Worm (Caenorhabditis elegans): Measurements from ENCODE around the gene frpr-15.

ce11 chrV:12659426-12659825, 20.5 kb upstream of the frpr-15 start, which contains the start of gene ccch-3:
- TF ChIP-seq ceh-58 (GFP tag; IDR thresholded peaks at IDR 0.05) (no peak), ztf-6 (GFP tag; IDR thresholded peaks at IDR 0.05) (no peak), unc-130 (GFP tag; optimal IDR thresholded peaks at IDR 0.05) (peak; percentile 53), sea-2 (GFP tag; IDR thresholded peaks at IDR 0.05) (no peak), snpc-4 (GFP tag; optimal IDR thresholded peaks at IDR 0.05) (peak; percentile 7), snpc-4 (tag; optimal IDR thresholded peaks at IDR 0.05) (peak in 3 of 4 experiments; percentile 43 to 60 (median 52)), fkh-3 (tag; optimal IDR thresholded peaks at IDR 0.05) (no peak), madf-3 (GFP tag; IDR thresholded peaks at IDR 0.05) (peak; percentile 83), let-607 (tag; optimal IDR thresholded peaks at IDR 0.05) (peak; percentile 7 to 12)
